Fruit fly (Drosophila melanogaster) whole organism, embryonic: ENCODE results near the gene CG31793.

Experiments
- Bdp1 ChIP-seq: fragments of 200-800 bp; sonication (Bioruptor generic); optimal IDR thresholded peaks from 3 replicates; lab custom pipeline; 2016; ENCODE audit warnings: missing biosample characterization, missing genetic modification characterization
- CG10654 ChIP-seq: fragments of 200-800 bp; sonication (Bioruptor generic); optimal IDR thresholded peaks from 2 replicates; lab custom pipeline; 2016; ENCODE audit warnings: missing biosample characterization, missing genetic modification characterization
- CG11723 ChIP-seq: fragments of 200-800 bp; sonication (Bioruptor generic); optimal IDR thresholded peaks from 2 replicates; lab custom pipeline; 2017; ENCODE audit warnings: missing biosample characterization, mild to moderate bottlenecking, missing genetic modification characterization
- CG12659 ChIP-seq: fragments of 200-800 bp; sonication (Bioruptor generic); optimal IDR thresholded peaks from 3 replicates; lab custom pipeline; 2017; ENCODE audit warnings: mild to moderate bottlenecking, missing biosample characterization, missing genetic modification reagents, missing genetic modification characterization
- CG14014 ChIP-seq: fragments of 200-800 bp; sonication (Bioruptor generic); IDR thresholded peaks from 2 replicates; pipeline ENCODE4 v1.3.6; 2022; ENCODE audit warnings: missing biosample characterization, missing genetic modification characterization
- CG14860 ChIP-seq: fragments of 200-800 bp; sonication (Bioruptor generic); IDR thresholded peaks from 3 replicates; pipeline ENCODE4 v1.3.6; 2022; ENCODE audit warnings: missing biosample characterization, missing genetic modification characterization; ENCODE audit not compliant: partially characterized antibody
- CG2129 ChIP-seq: fragments of 200-800 bp; sonication (Bioruptor generic); IDR thresholded peaks from 2 replicates; pipeline ENCODE4 v1.3.6; 2022; ENCODE audit warnings: missing biosample characterization, missing genetic modification characterization; ENCODE audit not compliant: partially characterized antibody
- CG34224 ChIP-seq: fragments of 200-800 bp; sonication (Bioruptor generic); IDR thresholded peaks from 3 replicates; pipeline ENCODE4 v1.3.6; 2022; ENCODE audit warnings: missing biosample characterization, missing genetic modification characterization; ENCODE audit not compliant: partially characterized antibody
- CG4854 ChIP-seq: fragments of 200-800 bp; sonication (Bioruptor generic); optimal IDR thresholded peaks from 2 replicates; lab custom pipeline; 2016; ENCODE audit warnings: missing biosample characterization, missing genetic modification characterization, inconsistent platforms
- CG5245 ChIP-seq: fragments of 200-800 bp; sonication (Bioruptor generic); optimal IDR thresholded peaks from 3 replicates; lab custom pipeline; 2016; ENCODE audit warnings: missing biosample characterization, missing genetic modification characterization
- CG6175 ChIP-seq: fragments of 200-800 bp; sonication (Bioruptor generic); IDR thresholded peaks from 3 replicates; pipeline ENCODE4 v1.3.6; 2022; ENCODE audit warnings: missing biosample characterization, missing genetic modification characterization
- CG7271 ChIP-seq: fragments of 200-800 bp; sonication (Bioruptor generic); optimal IDR thresholded peaks from 2 replicates; lab custom pipeline; 2018; ENCODE audit warnings: missing biosample characterization, mild to moderate bottlenecking, missing genetic modification characterization, moderate library complexity
- CG7556 ChIP-seq: fragments of 200-800 bp; sonication (Bioruptor generic); optimal IDR thresholded peaks from 2 replicates; lab custom pipeline; 2017; ENCODE audit warnings: missing biosample characterization, mild to moderate bottlenecking, missing genetic modification characterization
- CG7963 ChIP-seq: fragments of 200-800 bp; sonication (Bioruptor generic); IDR thresholded peaks from 3 replicates; pipeline ENCODE4 v1.3.6; 2022; ENCODE audit warnings: missing biosample characterization, missing genetic modification characterization; ENCODE audit not compliant: partially characterized antibody
- CG7987 ChIP-seq: fragments of 200-800 bp; sonication (Bioruptor generic); optimal IDR thresholded peaks from 2 replicates; lab custom pipeline; 2018; ENCODE audit warnings: missing biosample characterization, mild to moderate bottlenecking, missing genetic modification characterization, moderate library complexity
- CG9932 ChIP-seq: fragments of 200-800 bp; sonication (Bioruptor generic); IDR thresholded peaks from 2 replicates; pipeline ENCODE4 v1.3.6; 2022; ENCODE audit warnings: missing biosample characterization, missing genetic modification characterization
- Dbx ChIP-seq: fragments of 200-800 bp; sonication (Bioruptor generic); IDR thresholded peaks from 3 replicates; pipeline ENCODE4 v1.3.6; 2022; ENCODE audit warnings: missing biosample characterization, missing genetic modification characterization
- Deaf1 ChIP-seq: fragments of 200-800 bp; optimal IDR thresholded peaks from 3 replicates; lab custom pipeline; 2019; ENCODE audit warnings: missing biosample characterization, mild to moderate bottlenecking, missing genetic modification characterization, moderate library complexity
- Dp ChIP-seq: fragments of 200-800 bp; sonication (Bioruptor generic); optimal IDR thresholded peaks from 2 replicates; lab custom pipeline; 2018; ENCODE audit warnings: missing biosample characterization, mild to moderate bottlenecking, missing genetic modification characterization, moderate library complexity
- E2f2 ChIP-seq: fragments of 200-800 bp; sonication (Bioruptor generic); IDR thresholded peaks from 2 replicates; pipeline ENCODE4 v1.3.6; 2022; ENCODE audit warnings: missing biosample characterization, missing genetic modification characterization
- HmgZ ChIP-seq: fragments of 200-800 bp; sonication (Bioruptor generic); optimal IDR thresholded peaks from 2 replicates; lab custom pipeline; 2018; ENCODE audit warnings: missing biosample characterization, mild to moderate bottlenecking, missing genetic modification characterization
- Lhr ChIP-seq: fragments of 200-800 bp; sonication (Bioruptor generic); optimal IDR thresholded peaks from 3 replicates; lab custom pipeline; 2017; ENCODE audit warnings: mild to moderate bottlenecking, missing biosample characterization, missing genetic modification reagents, missing genetic modification characterization
- Med ChIP-seq: fragments of 200-800 bp; sonication (Bioruptor generic); peaks from one replicate; lab custom pipeline; 2016; ENCODE audit warnings: missing biosample characterization, missing genetic modification characterization, mild to moderate bottlenecking, inconsistent platforms, moderate library complexity
- NC2β ChIP-seq: fragments of 200-800 bp; sonication (Bioruptor generic); optimal IDR thresholded peaks from 2 replicates; lab custom pipeline; 2016; ENCODE audit warnings: missing biosample characterization, missing genetic modification characterization
- Nf-YA ChIP-seq: fragments of 200-800 bp; sonication (Bioruptor generic); IDR thresholded peaks from 2 replicates; pipeline ENCODE4 v1.3.6; 2022; ENCODE audit warnings: missing biosample characterization, missing genetic modification characterization
- Scr ChIP-seq: fragments of 200-800 bp; sonication (Bioruptor generic); IDR thresholded peaks from 2 replicates; pipeline ENCODE4 v1.3.6; 2022; ENCODE audit warnings: missing biosample characterization, missing genetic modification characterization; ENCODE audit not compliant: partially characterized antibody
- Side ChIP-seq: fragments of 200-800 bp; sonication (Bioruptor generic); optimal IDR thresholded peaks from 2 replicates; lab custom pipeline; 2016; ENCODE audit warnings: missing biosample characterization, missing genetic modification characterization
- Sin3A ChIP-seq: fragments of >200 bp; optimal IDR thresholded peaks from 2 replicates; lab custom pipeline; 2018
- Sry-β ChIP-seq: fragments of 200-800 bp; sonication (Bioruptor generic); optimal IDR thresholded peaks from 2 replicates; lab custom pipeline; 2018; ENCODE audit warnings: missing biosample characterization, mild to moderate bottlenecking, missing genetic modification characterization, moderate library complexity
- Xbp1 ChIP-seq: fragments of 200-800 bp; sonication (Bioruptor generic); optimal IDR thresholded peaks from 3 replicates; lab custom pipeline; 2016; ENCODE audit warnings: missing biosample characterization, mild to moderate bottlenecking, missing genetic modification characterization
- ab ChIP-seq: fragments of 200-800 bp; sonication (Bioruptor generic); optimal IDR thresholded peaks from 2 replicates; lab custom pipeline; 2016; ENCODE audit warnings: missing biosample characterization, missing genetic modification characterization
- amos ChIP-seq: fragments of 200-800 bp; sonication (Bioruptor generic); IDR thresholded peaks from 2 replicates; pipeline ENCODE4 v1.3.6; 2022; ENCODE audit warnings: missing biosample characterization, missing genetic modification characterization; ENCODE audit not compliant: partially characterized antibody
- bbx ChIP-seq: fragments of 200-800 bp; sonication (Bioruptor generic); IDR thresholded peaks from 2 replicates; pipeline ENCODE4 v1.3.6; 2022; ENCODE audit warnings: missing biosample characterization, missing genetic modification characterization; ENCODE audit not compliant: partially characterized antibody
- danr ChIP-seq: fragments of 200-800 bp; sonication (Bioruptor generic); IDR thresholded peaks from 2 replicates; pipeline ENCODE4 v1.3.6; 2022; ENCODE audit warnings: missing biosample characterization, missing genetic modification characterization
- ewg ChIP-seq: fragments of 200-800 bp; sonication (Bioruptor generic); optimal IDR thresholded peaks from 3 replicates; lab custom pipeline; 2017; ENCODE audit warnings: mild to moderate bottlenecking, missing biosample characterization, missing genetic modification reagents, missing genetic modification characterization
- inv ChIP-seq: fragments of 200-800 bp; sonication (Bioruptor generic); IDR thresholded peaks from 2 replicates; pipeline ENCODE4 v1.3.6; 2022; ENCODE audit warnings: missing biosample characterization, missing genetic modification characterization; ENCODE audit not compliant: partially characterized antibody
- ken ChIP-seq: fragments of 200-800 bp; sonication (Bioruptor generic); IDR thresholded peaks from 3 replicates; pipeline ENCODE4 v1.3.6; 2022; ENCODE audit warnings: missing biosample characterization, missing genetic modification characterization
- nerfin-2 ChIP-seq: fragments of 200-800 bp; sonication (Bioruptor generic); IDR thresholded peaks from 2 replicates; pipeline ENCODE4 v1.3.6; 2022; ENCODE audit warnings: missing biosample characterization, missing genetic modification characterization; ENCODE audit not compliant: partially characterized antibody
- nmo ChIP-seq: fragments of 200-800 bp; sonication (Bioruptor generic); optimal IDR thresholded peaks from 2 replicates; lab custom pipeline; 2018; ENCODE audit warnings: missing biosample characterization, mild to moderate bottlenecking, missing genetic modification characterization, moderate library complexity
- oc ChIP-seq: fragments of 200-800 bp; sonication (Bioruptor generic); optimal IDR thresholded peaks from 2 replicates; lab custom pipeline; 2018; ENCODE audit warnings: missing biosample characterization, mild to moderate bottlenecking, missing genetic modification characterization, moderate library complexity
- pan ChIP-seq, 4 experiments: fragments of >200 bp in 3 of 4; fragments of 200-800 bp in 1 of 4; sonication (Bioruptor generic) in 1 of 4; optimal IDR thresholded peaks in 3 of 4; IDR thresholded peaks in 1 of 4; 2 replicates each; pipeline versions ENCODE4 v1.3.6 to Lab custom; 2017 to 2022; ENCODE audit warnings: missing biosample characterization in 2 of 4, missing genetic modification characterization in 2 of 4, mixed read lengths in 1 of 4
- pnt ChIP-seq: fragments of 200-800 bp; sonication (Bioruptor generic); optimal IDR thresholded peaks from 3 replicates; lab custom pipeline; 2016; ENCODE audit warnings: missing biosample characterization, missing genetic modification characterization
- sd ChIP-seq: fragments of 200-800 bp; sonication (Bioruptor generic); optimal IDR thresholded peaks from 3 replicates; lab custom pipeline; 2018; ENCODE audit warnings: missing biosample characterization, mild to moderate bottlenecking, missing genetic modification characterization, moderate library complexity
- sens ChIP-seq: fragments of 200-800 bp; sonication (Bioruptor generic); peaks from one replicate; lab custom pipeline; 2016; ENCODE audit warnings: missing biosample characterization, missing genetic modification characterization
- stwl ChIP-seq: fragments of 200-800 bp; sonication (Bioruptor generic); optimal IDR thresholded peaks from 3 replicates; lab custom pipeline; 2018; ENCODE audit warnings: missing biosample characterization, mild to moderate bottlenecking, missing genetic modification characterization, moderate library complexity
- tll ChIP-seq, 2 experiments: fragments of 200-800 bp in 1 of 2; fragments of >200 bp in 1 of 2; sonication (Bioruptor generic) in 1 of 2; optimal IDR thresholded peaks; 2 replicates each; lab custom pipeline; 2017 to 2019; ENCODE audit warnings: missing biosample characterization in 2 of 2, missing genetic modification characterization in 2 of 2, mild to moderate bottlenecking in 1 of 2, moderate library complexity in 1 of 2
- unc-4 ChIP-seq: fragments of 200-800 bp; sonication (Bioruptor generic); IDR thresholded peaks from 2 replicates; pipeline ENCODE4 v1.3.6; 2022; ENCODE audit warnings: missing biosample characterization, missing genetic modification characterization; ENCODE audit not compliant: partially characterized antibody
- vnd ChIP-seq: fragments of 200-800 bp; sonication (Bioruptor generic); IDR thresholded peaks from 3 replicates; pipeline ENCODE4 v1.3.6; 2022; ENCODE audit warnings: missing biosample characterization, missing genetic modification characterization; ENCODE audit not compliant: partially characterized antibody
- z ChIP-seq: fragments of 200-800 bp; sonication (Bioruptor generic); IDR thresholded peaks from 3 replicates; pipeline ENCODE4 v1.3.6; 2022; ENCODE audit warnings: missing biosample characterization, missing genetic modification characterization

Gene CG31793

DNA sequence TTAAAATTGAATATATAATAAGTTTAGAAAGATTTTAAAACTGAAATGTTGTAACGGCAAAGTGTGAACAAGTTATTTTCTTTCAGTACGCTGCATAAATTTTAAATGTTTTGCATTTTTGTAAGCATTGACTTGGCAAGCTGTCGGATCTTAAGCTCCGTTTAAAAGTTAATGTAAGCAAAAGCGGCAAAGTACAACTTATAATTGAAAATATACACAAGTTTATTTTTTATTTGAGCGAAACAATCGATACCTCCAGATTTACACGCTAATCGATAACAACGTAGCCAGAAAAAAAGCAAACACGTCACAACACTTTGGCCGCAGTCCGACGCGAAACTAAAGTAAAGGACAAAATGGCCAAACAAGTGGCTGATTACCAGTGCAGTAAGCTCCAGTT is 38.4 kb downstream of the CG31793 start, which contains the start of gene Catsup (continued):
- TF ChIP-seq sens (GFP tag; lab: Kevin White, UChicago) = peak; percentile 72
- TF ChIP-seq Dbx (GFP tag; lab: Robert Waterston, UW) = no peak
- peak; percentile 61 for TF ChIP-seq inv (GFP tag; lab: Robert Waterston, UW)
- no peak for TF ChIP-seq Deaf1
- TF ChIP-seq bbx (GFP tag; lab: Robert Waterston, UW) = peak; percentile 61
- peak; percentile 58 for TF ChIP-seq CG34224
- peak; percentile 20 for TF ChIP-seq Sin3A
- peak; percentile 70 for TF ChIP-seq unc-4
- no peak for TF ChIP-seq CG6175 (GFP tag; lab: Robert Waterston, UW)
- TF ChIP-seq HmgZ = peak; percentile 12
- no peak; the same call in 1 of the 2 replicates for TF ChIP-seq CG2129
- peak; percentile 47; the same call in 2 of the 3 replicates for TF ChIP-seq CG14860 (GFP tag; lab: Robert Waterston, UW)
- TF ChIP-seq Sry-β (GFP tag; lab: Kevin White, UChicago) = no peak
- TF ChIP-seq sd (tag; lab: Kevin White, UChicago) = no peak
- TF ChIP-seq Lhr (GFP tag; lab: Kevin White, UChicago) = no peak
- TF ChIP-seq stwl (tag; lab: Kevin White, UChicago) = peak; percentile 59
- TF ChIP-seq oc = no peak
- no peak for TF ChIP-seq ab
- TF ChIP-seq CG5245 (GFP tag; lab: Kevin White, UChicago) = no peak
- TF ChIP-seq CG7556 (GFP tag; lab: Kevin White, UChicago) = no peak
- TF ChIP-seq pnt = no peak
- TF ChIP-seq nmo (GFP tag; lab: Kevin White, UChicago) = no peak
- no peak for TF ChIP-seq tll (GFP tag; optimal IDR thresholded peaks at IDR 0.05; lab: Kevin White, UChicago)
- peak; percentile 29 for TF ChIP-seq Med (GFP tag; lab: Kevin White, UChicago)
- TF ChIP-seq CG7963 (GFP tag; lab: Robert Waterston, UW) = peak; percentile 62; the same call in 2 of the 3 replicates
- no peak for TF ChIP-seq Bdp1
- TF ChIP-seq CG14014 (GFP tag; lab: Robert Waterston, UW) = no peak
- TF ChIP-seq Nf-YA (GFP tag; lab: Robert Waterston, UW) = no peak
- peak; percentile 56; the same call in 1 of the 2 replicates for TF ChIP-seq nerfin-2
- TF ChIP-seq CG12659 (GFP tag; lab: Kevin White, UChicago) = peak; percentile 16
- peak; percentile 49; the same call in 1 of the 3 replicates for TF ChIP-seq vnd (GFP tag; lab: Robert Waterston, UW)
- TF ChIP-seq ewg (GFP tag; lab: Kevin White, UChicago) = no peak
- TF ChIP-seq Xbp1 (GFP tag; lab: Kevin White, UChicago) = peak; percentile 24
- no peak for TF ChIP-seq CG9932 (GFP tag; lab: Robert Waterston, UW)
- TF ChIP-seq CG11723 (GFP tag; lab: Kevin White, UChicago) = no peak
- no peak for TF ChIP-seq danr (GFP tag; lab: Robert Waterston, UW)
- TF ChIP-seq Side (GFP tag; lab: Kevin White, UChicago) = no peak
- peak; percentile 81 for TF ChIP-seq Scr (GFP tag; lab: Robert Waterston, UW)
- TF ChIP-seq CG7987 = no peak
- TF ChIP-seq NC2β (GFP tag; lab: Kevin White, UChicago) = no peak
- TF ChIP-seq z = no peak
- TF ChIP-seq CG7271 (tag; lab: Kevin White, UChicago) = no peak
- TF ChIP-seq CG4854 = no peak
- TF ChIP-seq pan (optimal IDR thresholded peaks at IDR 0.05; lab: Kevin White, UChicago) = no peak
- TF ChIP-seq pan (GFP tag; optimal IDR thresholded peaks at IDR 0.05 in 1 of 2, IDR thresholded peaks at IDR 0.05 in 1 of 2) = no peak
- TF ChIP-seq E2f2 (GFP tag; lab: Robert Waterston, UW) = peak; percentile 39; the same call in 1 of the 2 replicates
- no peak for TF ChIP-seq ken
- TF ChIP-seq CG10654 (GFP tag; lab: Kevin White, UChicago) = no peak
- TF ChIP-seq amos (GFP tag; lab: Robert Waterston, UW) = peak; percentile 59
- TF ChIP-seq Dp = peak; percentile 21
